Worm (Caenorhabditis elegans): Measurements from ENCODE around the gene R11E3.2.

DNA sequence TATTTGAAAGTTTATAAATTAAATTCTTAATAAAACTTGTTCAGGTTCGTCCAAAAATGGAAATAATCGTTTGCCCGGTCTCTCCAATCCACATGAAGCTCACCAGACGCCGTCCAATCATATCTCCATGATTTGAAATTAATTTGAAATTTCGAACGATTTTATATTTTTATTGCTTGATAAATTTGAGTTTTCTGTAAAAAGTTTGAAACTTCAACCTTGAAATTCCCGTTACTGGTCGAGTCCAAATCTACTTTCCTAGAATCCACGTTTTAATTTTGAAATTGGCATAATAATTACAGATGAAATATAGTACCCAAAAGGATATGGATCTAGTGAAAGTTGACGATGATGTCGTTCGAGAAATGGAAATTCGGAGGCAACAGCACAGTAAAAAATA is 7.5 kb upstream of the R11E3.2 start, which contains the start of gene npp-26:
- no peak for TF ChIP-seq lsy-2 (tag; optimal IDR thresholded peaks at IDR 0.05)
- TF ChIP-seq unc-130 (GFP tag; optimal IDR thresholded peaks at IDR 0.05): no peak
- TF ChIP-seq fkh-10 (GFP tag; optimal IDR thresholded peaks at IDR 0.05): no peak
- no peak for TF ChIP-seq nhr-237 (tag; optimal IDR thresholded peaks at IDR 0.05)
- TF ChIP-seq F44E2.7 (GFP tag; IDR thresholded peaks at IDR 0.05): no peak
- TF ChIP-seq aly-2 (tag; optimal IDR thresholded peaks at IDR 0.05): no peak
- TF ChIP-seq F10B5.3 (tag; optimal IDR thresholded peaks at IDR 0.05): no peak
